Comparison of ENCODE assay signal across 5 fruit fly cellular contexts in the genomic region with DNA sequence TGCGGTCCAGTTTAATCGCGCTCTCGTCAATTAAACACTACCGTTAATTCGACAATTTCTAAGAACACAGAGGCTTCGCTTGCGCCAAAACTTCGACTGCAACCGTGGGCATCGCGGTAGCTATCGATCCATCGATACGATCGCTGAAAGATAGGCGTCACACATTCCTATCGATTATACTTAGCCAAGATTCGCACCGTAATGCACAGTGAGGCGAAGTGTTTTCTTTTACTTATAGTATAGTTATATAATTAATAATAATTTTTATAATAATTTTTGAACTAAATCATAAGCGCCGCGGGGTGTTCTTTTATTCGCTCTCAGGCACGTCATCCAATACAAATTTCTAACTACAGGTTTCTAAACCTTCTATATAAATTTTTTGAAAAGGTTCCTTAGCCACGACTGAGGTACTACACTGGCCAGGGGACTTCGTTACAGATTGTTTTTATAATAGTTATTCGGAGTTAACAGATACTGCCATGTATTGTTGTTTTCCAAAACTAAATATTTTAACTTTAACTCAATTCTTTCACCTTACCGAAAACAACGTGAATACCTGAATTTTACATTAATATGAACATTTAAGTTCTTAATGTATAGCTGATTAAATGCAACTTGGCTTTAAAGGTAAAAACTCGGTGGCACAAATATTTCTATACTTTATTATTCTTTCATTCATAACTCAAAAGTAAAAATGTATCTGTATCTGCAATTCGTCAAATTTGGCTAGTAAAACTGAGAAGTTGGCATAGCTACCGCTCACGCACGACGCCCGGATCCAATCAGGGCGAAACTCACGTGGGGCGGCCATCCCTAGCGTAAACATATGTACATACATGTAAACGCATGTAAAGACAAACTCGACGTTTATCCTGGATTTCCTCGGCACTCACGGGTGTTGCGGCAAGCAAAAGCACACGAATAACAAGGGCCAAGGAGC.
A peak's percentile ranks its signal among the peaks of the same experiment; 100 is the strongest.
TF ChIP-seq lines count a peak whose summit lies in the region.

A gene (minus strand): TSS at position 102 of the 943 bp plus-strand sequence.
A gene (plus strand): TSS at position 494 of the 943 bp plus-strand sequence.

TF ChIP-seq in whole organism, adult, 20 proteins besides CTCF, POLR2A, EP300 and RAD21 (continued from another document):
- TF ChIP-seq CG1620 (GFP tag; optimal IDR thresholded peaks at IDR 0.05; lab: Kevin White, UChicago) (no peak), CG5204 (GFP tag; optimal IDR thresholded peaks at IDR 0.05; lab: Kevin White, UChicago) (no peak), cic (GFP tag; optimal IDR thresholded peaks at IDR 0.05; lab: Kevin White, UChicago) (no peak)
TF ChIP-seq in whole organism, adult: peak in this region for 10.

TF ChIP-seq in whole organism, embryonic, 481 proteins besides CTCF, POLR2A, EP300 and RAD21 (continued from another document and continues in another):
- peak; percentile 51 for TF ChIP-seq CG15269 (tag; optimal IDR thresholded peaks at IDR 0.05; lab: Kevin White, UChicago)
- TF ChIP-seq CG11560 (tag; IDR thresholded peaks at IDR 0.05; lab: Robert Waterston, UW), result peak; percentile 62
- no peak for TF ChIP-seq CG18476 (GFP tag; optimal IDR thresholded peaks at IDR 0.05; lab: Kevin White, UChicago)
- TF ChIP-seq Ptx1 (GFP tag; IDR thresholded peaks at IDR 0.05; lab: Robert Waterston, UW), result peak; percentile 72
- peak; percentile 50; the same call in 1 of the 2 replicates for TF ChIP-seq CG17328 (GFP tag; IDR thresholded peaks at IDR 0.05; lab: Robert Waterston, UW)
- peak; percentile 85 for TF ChIP-seq Med (GFP tag; lab: Kevin White, UChicago)
- TF ChIP-seq CG2678 (tag; optimal IDR thresholded peaks at IDR 0.05; lab: Kevin White, UChicago), result peak; percentile 55
- no peak for TF ChIP-seq CkIIα-i1 (GFP tag; IDR thresholded peaks at IDR 0.05; lab: Robert Waterston, UW)
- TF ChIP-seq MTF-1 (GFP tag; optimal IDR thresholded peaks at IDR 0.05; lab: Kevin White, UChicago; ENCODE audit: borderline replicate concordance), result peak; percentile 61
- peak; percentile 55 for TF ChIP-seq CG9727 (GFP tag; optimal IDR thresholded peaks at IDR 0.05; lab: Kevin White, UChicago)
- TF ChIP-seq CG4328 (GFP tag; optimal IDR thresholded peaks at IDR 0.05; lab: Kevin White, UChicago), result peak; percentile 18
- TF ChIP-seq sens (GFP tag; lab: Kevin White, UChicago), result peak; percentile 76
- TF ChIP-seq Mad (GFP tag; optimal IDR thresholded peaks at IDR 0.05; lab: Kevin White, UChicago), result no peak
- TF ChIP-seq Drgx (GFP tag; IDR thresholded peaks at IDR 0.05; lab: Robert Waterston, UW), result peak; percentile 34; the same call in 1 of the 2 replicates
- peak; percentile 57 for TF ChIP-seq mam (GFP tag; optimal IDR thresholded peaks at IDR 0.05; lab: Kevin White, UChicago)
- no peak for TF ChIP-seq CG16863 (GFP tag; optimal IDR thresholded peaks at IDR 0.05; lab: Kevin White, UChicago)
- 0 out of 2 replicates have a peak, but pooled peaks have one; percentile 19 for TF ChIP-seq CG6689 (GFP tag; IDR thresholded peaks at IDR 0.05; lab: Robert Waterston, UW)
- TF ChIP-seq ham (GFP tag; IDR thresholded peaks at IDR 0.05; lab: Robert Waterston, UW), result no peak
- no peak for TF ChIP-seq scrt (GFP tag; optimal IDR thresholded peaks at IDR 0.05; lab: Kevin White, UChicago)
- TF ChIP-seq ssp (GFP tag; IDR thresholded peaks at IDR 0.05; lab: Robert Waterston, UW), result peak; percentile 68
- no peak for TF ChIP-seq Atf3 (GFP tag; optimal IDR thresholded peaks at IDR 0.05; lab: Kevin White, UChicago)
- TF ChIP-seq en (GFP tag; optimal IDR thresholded peaks at IDR 0.05; lab: Kevin White, UChicago), result no peak
- TF ChIP-seq kni (GFP tag; optimal IDR thresholded peaks at IDR 0.05; lab: Kevin White, UChicago), result no peak
- TF ChIP-seq CG32532 (GFP tag; IDR thresholded peaks at IDR 0.05; lab: Robert Waterston, UW), result peak; percentile 84
- TF ChIP-seq psq (GFP tag; optimal IDR thresholded peaks at IDR 0.05; lab: Kevin White, UChicago), result no peak
- no peak for TF ChIP-seq CG15011 (GFP tag; optimal IDR thresholded peaks at IDR 0.05; lab: Kevin White, UChicago)
- TF ChIP-seq Dip3 (GFP tag; optimal IDR thresholded peaks at IDR 0.05; lab: Kevin White, UChicago), result peak; percentile 24
- TF ChIP-seq CG11247 (GFP tag; IDR thresholded peaks at IDR 0.05; lab: Robert Waterston, UW), result peak; percentile 76
- TF ChIP-seq ash1 (GFP tag; optimal IDR thresholded peaks at IDR 0.05; lab: Kevin White, UChicago), result no peak

TF ChIP-seq in whole organism, prepupa, 60 proteins besides CTCF, POLR2A, EP300 and RAD21 (continued from another document and continues in another):
- no peak for TF ChIP-seq CG16779 (tag; optimal IDR thresholded peaks at IDR 0.05; lab: Kevin White, UChicago)
- TF ChIP-seq salr (GFP tag; optimal IDR thresholded peaks at IDR 0.05; lab: Kevin White, UChicago), result no peak
- no peak for TF ChIP-seq CG8119 (GFP tag; IDR thresholded peaks at IDR 0.05; lab: Robert Waterston, UW)
- no peak for TF ChIP-seq pdm3 (GFP tag; optimal IDR thresholded peaks at IDR 0.05; lab: Kevin White, UChicago)
- no peak for TF ChIP-seq fkh (GFP tag; optimal IDR thresholded peaks at IDR 0.05; lab: Kevin White, UChicago)
- TF ChIP-seq eg (GFP tag; IDR thresholded peaks at IDR 0.05; lab: Robert Waterston, UW), result peak; percentile 58; the same call in 2 of the 3 replicates
- TF ChIP-seq OdsH (GFP tag; optimal IDR thresholded peaks at IDR 0.05; lab: Kevin White, UChicago), result no peak
- TF ChIP-seq CG11294 (GFP tag; IDR thresholded peaks at IDR 0.05; lab: Robert Waterston, UW), result peak; percentile 46; the same call in 1 of the 2 replicates
- TF ChIP-seq net (GFP tag; optimal IDR thresholded peaks at IDR 0.05; lab: Kevin White, UChicago), result no peak
- no peak for TF ChIP-seq Lpt (GFP tag; optimal IDR thresholded peaks at IDR 0.05; lab: Kevin White, UChicago)
- TF ChIP-seq spab (GFP tag; optimal IDR thresholded peaks at IDR 0.05; lab: Kevin White, UChicago), result no peak
- peak; percentile 76 for TF ChIP-seq CG6163 (GFP tag; IDR thresholded peaks at IDR 0.05; lab: Robert Waterston, UW)
- no peak for TF ChIP-seq CG10669 (GFP tag; optimal IDR thresholded peaks at IDR 0.05; lab: Kevin White, UChicago)
- peak; percentile 1 for TF ChIP-seq Ets96B (tag; optimal IDR thresholded peaks at IDR 0.05; lab: Kevin White, UChicago)
- TF ChIP-seq CG7368 (GFP tag; optimal IDR thresholded peaks at IDR 0.05; lab: Kevin White, UChicago), result no peak
- TF ChIP-seq CG9139 (GFP tag; optimal IDR thresholded peaks at IDR 0.05; lab: Kevin White, UChicago), result no peak
- no peak for TF ChIP-seq CG4318 (GFP tag; optimal IDR thresholded peaks at IDR 0.05; lab: Kevin White, UChicago)
- no peak for TF ChIP-seq Sox102F (GFP tag; optimal IDR thresholded peaks at IDR 0.05; lab: Kevin White, UChicago)
- peak; percentile 22 for TF ChIP-seq CG31627 (GFP tag; optimal IDR thresholded peaks at IDR 0.05; lab: Kevin White, UChicago)
- TF ChIP-seq CG1621 (tag; optimal IDR thresholded peaks at IDR 0.05; lab: Kevin White, UChicago), result no peak
- no peak for TF ChIP-seq Hr38 (GFP tag; optimal IDR thresholded peaks at IDR 0.05; lab: Kevin White, UChicago)
- TF ChIP-seq lz (GFP tag; optimal IDR thresholded peaks at IDR 0.05; lab: Kevin White, UChicago), result peak; percentile 49
- no peak for TF ChIP-seq CG3919 (GFP tag; optimal IDR thresholded peaks at IDR 0.05; lab: Kevin White, UChicago)
- peak; percentile 61 for TF ChIP-seq CG32006 (GFP tag; optimal IDR thresholded peaks at IDR 0.05; lab: Kevin White, UChicago)
- TF ChIP-seq dsx (GFP tag; optimal IDR thresholded peaks at IDR 0.05; lab: Kevin White, UChicago; ENCODE audit: poor library complexity, severe bottlenecking), result no peak
- peak; percentile 37 for TF ChIP-seq topi (GFP tag; optimal IDR thresholded peaks at IDR 0.05; lab: Kevin White, UChicago)
- TF ChIP-seq CG6854 (GFP tag; optimal IDR thresholded peaks at IDR 0.05; lab: Kevin White, UChicago), result no peak
- TF ChIP-seq Met (GFP tag; optimal IDR thresholded peaks at IDR 0.05; lab: Kevin White, UChicago), result no peak
- no peak for TF ChIP-seq cyc (GFP tag; optimal IDR thresholded peaks at IDR 0.05; lab: Kevin White, UChicago)
- TF ChIP-seq Sox15 (GFP tag; optimal IDR thresholded peaks at IDR 0.05; lab: Kevin White, UChicago), result peak; percentile 29
- TF ChIP-seq CG6808 (GFP tag; optimal IDR thresholded peaks at IDR 0.05; lab: Kevin White, UChicago), result no peak

TF ChIP-seq in whole organism, pupa, 21 proteins besides CTCF, POLR2A, EP300 and RAD21 (continued from another document):
- TF ChIP-seq fd96Ca (GFP tag; IDR thresholded peaks at IDR 0.05; lab: Robert Waterston, UW), result peak; percentile 65; the same call in 2 of the 3 replicates
- TF ChIP-seq CG12605 (GFP tag; IDR thresholded peaks at IDR 0.05; lab: Robert Waterston, UW), result no peak
- no peak for TF ChIP-seq D1 (tag; optimal IDR thresholded peaks at IDR 0.05; lab: Kevin White, UChicago)

TF ChIP-seq in whole organism, wandering third instar larva, 38 proteins besides CTCF, POLR2A, EP300 and RAD21 (continued from another document):
- no peak for TF ChIP-seq Sp1 (GFP tag; optimal IDR thresholded peaks at IDR 0.05; lab: Kevin White, UChicago)
- no peak for TF ChIP-seq Mio (GFP tag; optimal IDR thresholded peaks at IDR 0.05; lab: Kevin White, UChicago)
- peak in 1 of 2 experiments; percentile 57 for TF ChIP-seq foxo (GFP tag; optimal IDR thresholded peaks at IDR 0.05; lab: Kevin White, UChicago)
- TF ChIP-seq Jra (GFP tag; optimal IDR thresholded peaks at IDR 0.05; lab: Kevin White, UChicago), result no peak
- no peak for TF ChIP-seq Hnf4 (GFP tag; optimal IDR thresholded peaks at IDR 0.05; lab: Kevin White, UChicago)
- peak; percentile 11 for TF ChIP-seq Dif (GFP tag; optimal IDR thresholded peaks at IDR 0.05; lab: Kevin White, UChicago; ENCODE audit: partially characterized antibody)
- TF ChIP-seq rgr (GFP tag; optimal IDR thresholded peaks at IDR 0.05; lab: Kevin White, UChicago), result peak; percentile 23
- TF ChIP-seq Myc (optimal IDR thresholded peaks at IDR 0.05; lab: Kevin White, UChicago), result peak; percentile 88
TF ChIP-seq in whole organism, wandering third instar larva: peak in this region for 10.
